Worm (Caenorhabditis elegans) whole organism, L1 larva: ENCODE data around the gene C36C9.6.

Experiments used
- C04F5.9 ChIP-seq: sonication (generic microtip); optimal IDR thresholded peaks from 2 replicates; lab custom pipeline; 2016; ENCODE audit warnings: missing genetic modification characterization, missing compliant biosample characterization
- grh-1 ChIP-seq: fragments of 200-800 bp; sonication (Bioruptor generic); IDR thresholded peaks from 2 replicates; pipeline ENCODE4 v1.3.6; 2022; ENCODE audit warnings: missing genetic modification reagents, missing genetic modification characterization, missing compliant biosample characterization
- jun-1 ChIP-seq: fragments of 150-350 bp; optimal IDR thresholded peaks from 2 replicates; lab custom pipeline; 2014; ENCODE audit warnings: missing biosample characterization, missing genetic modification reagents, missing genetic modification characterization
- lin-39 ChIP-seq: fragments of 150-350 bp; optimal IDR thresholded peaks from 2 replicates; lab custom pipeline; 2014; ENCODE audit warnings: missing biosample characterization, missing genetic modification reagents, missing genetic modification characterization
- lir-3 ChIP-seq: sonication (generic microtip); optimal IDR thresholded peaks from 2 replicates; lab custom pipeline; 2016; ENCODE audit warnings: mild to moderate bottlenecking, missing genetic modification characterization, moderate library complexity, missing compliant biosample characterization; ENCODE audit not compliant: poor library complexity
- pax-3 ChIP-seq: fragments of 200-800 bp; sonication (Bioruptor generic); optimal IDR thresholded peaks from 2 replicates; lab custom pipeline; 2018; ENCODE audit warnings: mild to moderate bottlenecking, missing genetic modification characterization, moderate library complexity, missing compliant biosample characterization
- zag-1 ChIP-seq: fragments of 150-350 bp; optimal IDR thresholded peaks from 2 replicates; lab custom pipeline; 2014; ENCODE audit warnings: missing biosample characterization, missing genetic modification characterization

DNA sequence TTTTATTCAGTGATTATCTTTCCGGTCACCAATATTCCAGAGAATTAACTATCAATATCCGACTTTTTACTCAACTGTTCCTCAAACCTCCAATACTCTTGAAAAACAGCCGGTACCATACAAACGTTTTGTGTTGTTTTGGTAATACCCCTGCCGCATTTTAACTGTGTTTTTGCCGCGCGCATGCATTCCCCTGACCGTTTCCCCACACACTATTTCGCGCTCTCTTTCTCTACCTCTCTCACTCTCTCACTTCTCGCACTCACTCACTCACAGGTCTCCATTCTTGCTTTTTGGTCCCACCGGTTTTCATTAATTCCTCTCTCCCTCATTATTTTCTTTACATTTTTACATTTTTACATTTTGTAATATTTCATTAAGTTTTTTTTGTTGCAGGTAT is 8.2 kb downstream of the C36C9.6 start, which contains the start of gene meg-4:
- TF ChIP-seq zag-1 (tag; lab: Kevin White, UChicago), result no peak
- TF ChIP-seq lin-39 (tag; lab: Kevin White, UChicago), result no peak
- TF ChIP-seq pax-3 (tag; lab: Kevin White, UChicago), result no peak
- no peak for TF ChIP-seq grh-1 (GFP tag; lab: Robert Waterston, UW)
- no peak for TF ChIP-seq C04F5.9 (tag; lab: Kevin White, UChicago)
- no peak for TF ChIP-seq jun-1 (tag; lab: Kevin White, UChicago)
- TF ChIP-seq lir-3 (tag; lab: Kevin White, UChicago), result no peak
